Worm (Caenorhabditis elegans) whole organism, L2 larva: ENCODE measurements around the gene egl-27.

ENCODE experiments used
- C34F6.9 ChIP-seq: fragments of 150-350 bp; optimal IDR thresholded peaks from 2 replicates; lab custom pipeline; 2014; ENCODE audit warnings: missing biosample characterization, missing genetic modification characterization
- F13H6.1 ChIP-seq: sonication (generic microtip); optimal IDR thresholded peaks from 2 replicates; lab custom pipeline; 2016; ENCODE audit warnings: missing genetic modification characterization, missing compliant biosample characterization
- R02D3.7 ChIP-seq: fragments of 150-350 bp; optimal IDR thresholded peaks from 2 replicates; lab custom pipeline; 2014; ENCODE audit warnings: missing biosample characterization, missing genetic modification characterization
- ZK546.5 ChIP-seq: sonication (generic microtip); optimal IDR thresholded peaks from 2 replicates; lab custom pipeline; 2017; ENCODE audit warnings: missing biosample characterization, missing genetic modification characterization
- alr-1 ChIP-seq: fragments of 150-350 bp; optimal IDR thresholded peaks from 2 replicates; lab custom pipeline; 2014; ENCODE audit warnings: missing biosample characterization, missing genetic modification characterization
- aly-2 ChIP-seq: fragments of 150-350 bp; optimal IDR thresholded peaks from 2 replicates; lab custom pipeline; 2014; ENCODE audit warnings: missing biosample characterization, missing genetic modification characterization
- ama-1 ChIP-seq: fragments of 150-350 bp; optimal IDR thresholded peaks from 2 replicates; lab custom pipeline; 2018; ENCODE audit warnings: inconsistent platforms
- blmp-1 ChIP-seq: sonication (generic microtip); optimal IDR thresholded peaks from 2 replicates; lab custom pipeline; 2017; ENCODE audit warnings: missing genetic modification characterization, mild to moderate bottlenecking, missing compliant biosample characterization, antibody characterized with exemption, moderate library complexity; ENCODE audit not compliant: insufficient read depth
- crh-2 ChIP-seq: sonication (generic microtip); optimal IDR thresholded peaks from 2 replicates; lab custom pipeline; 2017; ENCODE audit warnings: missing biosample characterization, missing genetic modification characterization
- dmd-4 ChIP-seq: sonication (generic microtip); optimal IDR thresholded peaks from 2 replicates; lab custom pipeline; 2017; ENCODE audit warnings: missing biosample characterization, missing genetic modification characterization
- egl-27 ChIP-seq: sonication (generic microtip); optimal IDR thresholded peaks from 3 replicates; lab custom pipeline; 2017; ENCODE audit warnings: missing biosample characterization, missing genetic modification reagents, missing genetic modification characterization
- elt-1 ChIP-seq: fragments of 150-350 bp; optimal IDR thresholded peaks from 2 replicates; lab custom pipeline; 2014; ENCODE audit warnings: missing biosample characterization, missing genetic modification characterization
- elt-3 ChIP-seq: sonication (generic microtip); optimal IDR thresholded peaks from 2 replicates; lab custom pipeline; 2017; ENCODE audit warnings: missing biosample characterization, missing genetic modification characterization
- fos-1 ChIP-seq: fragments of 150-350 bp; optimal IDR thresholded peaks from 2 replicates; lab custom pipeline; 2014; ENCODE audit warnings: missing biosample characterization, missing genetic modification characterization
- gmeb-1 ChIP-seq: fragments of 150-350 bp; optimal IDR thresholded peaks from 2 replicates; lab custom pipeline; 2014; ENCODE audit warnings: missing biosample characterization, missing genetic modification characterization
- lin-11 ChIP-seq: fragments of 150-350 bp; sonication (generic microtip); optimal IDR thresholded peaks from 2 replicates; lab custom pipeline; 2014; ENCODE audit warnings: missing biosample characterization, missing genetic modification characterization, inconsistent platforms, mixed read lengths
- lin-13 ChIP-seq: fragments of 150-350 bp; optimal IDR thresholded peaks from 2 replicates; lab custom pipeline; 2014; ENCODE audit warnings: missing biosample characterization, missing genetic modification reagents, missing genetic modification characterization
- lsy-2 ChIP-seq, 2 experiments: fragments of 150-350 bp in 1 of 2; sonication (generic microtip) in 1 of 2; optimal IDR thresholded peaks; 2 replicates each; lab custom pipeline; 2014 to 2017; ENCODE audit warnings: missing biosample characterization in 2 of 2, missing genetic modification characterization in 2 of 2
- mab-5 ChIP-seq: fragments of 150-350 bp; optimal IDR thresholded peaks from 2 replicates; lab custom pipeline; 2014; ENCODE audit warnings: missing biosample characterization, missing genetic modification characterization
- mdl-1 ChIP-seq, 2 experiments: fragments of 150-350 bp in 1 of 2; sonication (generic microtip) in 1 of 2; optimal IDR thresholded peaks; 2 replicates each; lab custom pipeline; 2017; ENCODE audit warnings: missing biosample characterization in 2 of 2, missing genetic modification characterization in 2 of 2
- nhr-11 ChIP-seq: fragments of 150-350 bp; optimal IDR thresholded peaks from 2 replicates; lab custom pipeline; 2014; ENCODE audit warnings: missing biosample characterization, missing genetic modification characterization
- nhr-129 ChIP-seq: fragments of 150-350 bp; optimal IDR thresholded peaks from 2 replicates; lab custom pipeline; 2014; ENCODE audit warnings: missing biosample characterization, missing genetic modification characterization
- nhr-21 ChIP-seq: fragments of 150-350 bp; optimal IDR thresholded peaks from 2 replicates; lab custom pipeline; 2014; ENCODE audit warnings: missing biosample characterization, missing genetic modification characterization
- nhr-23 ChIP-seq: fragments of 150-350 bp; optimal IDR thresholded peaks from 2 replicates; lab custom pipeline; 2014; ENCODE audit warnings: missing biosample characterization, missing genetic modification reagents, missing genetic modification characterization
- nhr-237 ChIP-seq: fragments of 150-350 bp; optimal IDR thresholded peaks from 2 replicates; lab custom pipeline; 2014; ENCODE audit warnings: missing biosample characterization, missing genetic modification characterization
- nhr-25 ChIP-seq: fragments of 150-350 bp; sonication (generic microtip); optimal IDR thresholded peaks from 3 replicates; lab custom pipeline; 2014; ENCODE audit warnings: missing biosample characterization, missing genetic modification characterization
- nhr-6 ChIP-seq: fragments of 150-350 bp; optimal IDR thresholded peaks from 2 replicates; lab custom pipeline; 2014; ENCODE audit warnings: missing biosample characterization, missing genetic modification characterization
- nhr-77 ChIP-seq: fragments of 150-350 bp; optimal IDR thresholded peaks from 2 replicates; lab custom pipeline; 2014; ENCODE audit warnings: missing biosample characterization, missing genetic modification characterization
- sem-4 ChIP-seq: fragments of 150-350 bp; optimal IDR thresholded peaks from 2 replicates; lab custom pipeline; 2014; ENCODE audit warnings: missing biosample characterization, missing genetic modification reagents, missing genetic modification characterization
- skn-1 ChIP-seq: sonication (generic microtip); optimal IDR thresholded peaks from 2 replicates; lab custom pipeline; 2017; ENCODE audit warnings: missing biosample characterization, missing genetic modification characterization
- sma-3 ChIP-seq: sonication (generic microtip); optimal IDR thresholded peaks from 2 replicates; lab custom pipeline; 2016; ENCODE audit warnings: missing genetic modification reagents, missing genetic modification characterization, missing compliant biosample characterization
- sma-9 ChIP-seq, 2 experiments: fragments of 150-350 bp in 1 of 2; sonication (generic microtip) in 1 of 2; optimal IDR thresholded peaks; 2 replicates each; lab custom pipeline; 2014 to 2016; ENCODE audit warnings: missing genetic modification characterization in 2 of 2, mild to moderate bottlenecking in 1 of 2, missing biosample characterization in 1 of 2, missing compliant biosample characterization in 1 of 2, missing genetic modification reagents in 1 of 2, moderate library complexity in 1 of 2
- snpc-4 ChIP-seq: fragments of 150-350 bp; optimal IDR thresholded peaks from 2 replicates; lab custom pipeline; 2014; ENCODE audit warnings: missing biosample characterization, missing genetic modification characterization
- unc-39 ChIP-seq: fragments of 150-350 bp; optimal IDR thresholded peaks from 2 replicates; lab custom pipeline; 2014; ENCODE audit warnings: missing biosample characterization, missing genetic modification characterization
- unc-55 ChIP-seq: fragments of 150-350 bp; sonication (generic microtip); optimal IDR thresholded peaks from 3 replicates; lab custom pipeline; 2014; ENCODE audit warnings: missing biosample characterization, missing genetic modification reagents, missing genetic modification characterization
- unc-62 ChIP-seq: fragments of 150-350 bp; optimal IDR thresholded peaks from 2 replicates; lab custom pipeline; 2014; ENCODE audit warnings: missing biosample characterization, missing genetic modification reagents, missing genetic modification characterization
- ztf-1 ChIP-seq: fragments of 200-800 bp; sonication (Bioruptor generic); conservative IDR thresholded peaks from 2 replicates; pipeline ENCODE4 v1.3.6; 2022; ENCODE audit warnings: missing genetic modification characterization, missing compliant biosample characterization
- ztf-11 ChIP-seq: sonication (generic microtip); optimal IDR thresholded peaks from 2 replicates; lab custom pipeline; 2017; ENCODE audit warnings: missing biosample characterization, missing genetic modification characterization
- ztf-4 ChIP-seq: fragments of 150-350 bp; optimal IDR thresholded peaks from 2 replicates; lab custom pipeline; 2014; ENCODE audit warnings: missing biosample characterization, missing genetic modification characterization

Gene egl-27

ce11 chrII:6835500-6835899, 692 bp downstream of the egl-27 start (continued):
- TF ChIP-seq elt-3 (tag; lab: Kevin White, UChicago) (no peak), nhr-6 (tag; lab: Kevin White, UChicago) (peak; percentile 58), snpc-4 (tag; lab: Kevin White, UChicago) (no peak), nhr-21 (tag; lab: Kevin White, UChicago) (peak; percentile 23), nhr-25 (tag; lab: Kevin White, UChicago) (peak; percentile 80), aly-2 (tag; lab: Kevin White, UChicago) (no peak), mdl-1 (tag; optimal IDR thresholded peaks at IDR 0.05; lab: Kevin White, UChicago) (no peak), sma-9 (GFP tag; optimal IDR thresholded peaks at IDR 0.05; lab: Kevin White, UChicago) (peak; percentile 87), sma-9 (tag; optimal IDR thresholded peaks at IDR 0.05; lab: Kevin White, UChicago) (no peak), ama-1 (lab: Kevin White, UChicago) (no peak), egl-27 (tag; lab: Kevin White, UChicago) (peak; percentile 96), nhr-23 (tag; lab: Kevin White, UChicago) (no peak), nhr-11 (tag; lab: Kevin White, UChicago) (no peak), dmd-4 (tag; lab: Kevin White, UChicago) (no peak)
- TF ChIP-seq, all 48 proteins: peak for 18

- TF ChIP-seq mab-5 (tag; lab: Kevin White, UChicago) (peak; percentile 32), skn-1 (tag; lab: Kevin White, UChicago) (no peak), egl-27 (tag; lab: Kevin White, UChicago) (peak; percentile 90), nhr-25 (tag; lab: Kevin White, UChicago) (peak; percentile 4), blmp-1 (peak; percentile 2), alr-1 (tag; lab: Kevin White, UChicago) (no peak), sem-4 (tag; lab: Kevin White, UChicago) (peak; percentile 34), lin-13 (no peak), lsy-2 (tag; optimal IDR thresholded peaks at IDR 0.05; lab: Kevin White, UChicago) (peak in 1 of 2 experiments; percentile 0), fos-1 (tag; lab: Kevin White, UChicago) (no peak), ztf-4 (peak; percentile 14), crh-2 (peak; percentile 4), lin-11 (peak; percentile 40), ztf-11 (tag; lab: Kevin White, UChicago) (no peak), R02D3.7 (tag; lab: Kevin White, UChicago) (no peak), nhr-129 (tag; lab: Kevin White, UChicago) (peak; percentile 18), F13H6.1 (peak; percentile 49), sma-3 (GFP tag; lab: Kevin White, UChicago) (no peak), sma-9 (GFP tag; optimal IDR thresholded peaks at IDR 0.05; lab: Kevin White, UChicago) (no peak), sma-9 (tag; optimal IDR thresholded peaks at IDR 0.05; lab: Kevin White, UChicago) (no peak)
Observed at ce11 chrII:6835972-6836595, 1.3 kb downstream of the egl-27 start.

- TF ChIP-seq blmp-1 (peak; percentile 18), snpc-4 (tag; lab: Kevin White, UChicago) (no peak), alr-1 (tag; lab: Kevin White, UChicago) (no peak), F13H6.1 (peak; percentile 82), nhr-25 (tag; lab: Kevin White, UChicago) (peak; percentile 39), nhr-129 (tag; lab: Kevin White, UChicago) (peak; percentile 21), fos-1 (tag; lab: Kevin White, UChicago) (peak; percentile 83), sma-9 (GFP tag; optimal IDR thresholded peaks at IDR 0.05; lab: Kevin White, UChicago) (peak; percentile 9), sma-9 (tag; optimal IDR thresholded peaks at IDR 0.05; lab: Kevin White, UChicago) (no peak), egl-27 (tag; lab: Kevin White, UChicago) (peak; percentile 29), skn-1 (tag; lab: Kevin White, UChicago) (peak; percentile 3)
Observed at ce11 chrII:6836762-6837566, 2.2 kb downstream of the egl-27 start.

ce11 chrII:6838270-6838878, 3.6 kb downstream of the egl-27 start:
- TF ChIP-seq ztf-1 (GFP tag; lab: Robert Waterston, UW): no peak
- TF ChIP-seq egl-27 (tag; lab: Kevin White, UChicago): peak; percentile 94
- peak; percentile 79 for TF ChIP-seq unc-62
- no peak for TF ChIP-seq nhr-237
- no peak for TF ChIP-seq gmeb-1
- TF ChIP-seq C34F6.9 (tag; lab: Kevin White, UChicago): peak; percentile 35
- peak; percentile 45 for TF ChIP-seq nhr-25 (tag; lab: Kevin White, UChicago)
- no peak for TF ChIP-seq snpc-4 (tag; lab: Kevin White, UChicago)
- no peak for TF ChIP-seq unc-55
- peak; percentile 30 for TF ChIP-seq crh-2
- TF ChIP-seq blmp-1: no peak
- no peak for TF ChIP-seq nhr-77 (tag; lab: Kevin White, UChicago)
- TF ChIP-seq alr-1 (tag; lab: Kevin White, UChicago): no peak
- TF ChIP-seq sem-4 (tag; lab: Kevin White, UChicago): peak; percentile 86
- peak; percentile 19 for TF ChIP-seq ztf-11 (tag; lab: Kevin White, UChicago)
- TF ChIP-seq elt-1 (tag; lab: Kevin White, UChicago): no peak
- TF ChIP-seq lin-13: no peak
- TF ChIP-seq nhr-129 (tag; lab: Kevin White, UChicago): peak; percentile 18
- no peak for TF ChIP-seq lin-11
- no peak for TF ChIP-seq R02D3.7 (tag; lab: Kevin White, UChicago)
- TF ChIP-seq mdl-1 (tag; optimal IDR thresholded peaks at IDR 0.05; lab: Kevin White, UChicago): peak in 1 of 2 experiments; percentile 64
- TF ChIP-seq mab-5 (tag; lab: Kevin White, UChicago): peak; percentile 94
- peak; percentile 4 for TF ChIP-seq nhr-6 (tag; lab: Kevin White, UChicago)
- TF ChIP-seq unc-39 (tag; lab: Kevin White, UChicago): no peak
- no peak for TF ChIP-seq ZK546.5
